Worm (Caenorhabditis elegans): ENCODE results near the gene C27F2.9.
"Not testable (repeated sequence)": the region's sequence is repeated elsewhere in the genome, so short reads cannot be mapped to it uniquely, and the experiment has no call there.

C27F2.9 gene

DNA sequence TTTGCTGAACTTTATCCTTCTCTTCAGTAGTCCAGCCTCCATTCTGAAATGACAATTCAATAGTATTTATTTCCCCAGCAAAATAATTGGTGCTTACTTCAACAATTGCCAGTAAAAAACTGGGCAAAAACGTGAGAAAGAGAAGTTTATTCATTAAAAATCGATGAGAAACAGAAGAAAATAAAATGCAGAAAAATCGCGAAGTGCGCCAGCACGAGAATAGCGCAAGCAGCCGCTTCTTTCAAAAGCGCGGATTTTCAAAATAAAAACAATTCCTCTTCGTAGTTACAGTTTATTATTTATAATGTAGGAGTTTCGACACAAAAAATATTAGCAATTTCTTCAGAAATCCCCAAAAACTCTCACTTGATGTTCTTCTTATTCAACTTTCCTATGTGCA lies at the start of gene C27F2.9:
C27F2.9 (minus strand) TSS at position 159 of the 400 bp plus-strand sequence.
- no peak for TF ChIP-seq unc-62 (GFP tag; optimal IDR thresholded peaks at IDR 0.05)

ce11 chrIII:5012460-5012859 lies 49.6 kb upstream of the C27F2.9 start:
- TF ChIP-seq unc-62 (GFP tag; optimal IDR thresholded peaks at IDR 0.05), result no peak

ce11 chrIII:5010723-5011122 lies 47.9 kb upstream of the C27F2.9 start:
- no peak for TF ChIP-seq unc-62 (GFP tag; optimal IDR thresholded peaks at IDR 0.05)

- TF ChIP-seq unc-62 (GFP tag; optimal IDR thresholded peaks at IDR 0.05), result no peak
Measured at ce11 chrIII:5008730-5009129, 45.9 kb upstream of the C27F2.9 start, which contains the start of gene R144.11. TSS of gene R144.11 (minus strand) at chrIII:5008830.

- no peak for TF ChIP-seq unc-62 (GFP tag; optimal IDR thresholded peaks at IDR 0.05)
Measured at ce11 chrIII:5006881-5007280, 44.0 kb upstream of the C27F2.9 start, which contains the start of gene R144.12. TSS of gene R144.12 (minus strand) at chrIII:5006981.

DNA sequence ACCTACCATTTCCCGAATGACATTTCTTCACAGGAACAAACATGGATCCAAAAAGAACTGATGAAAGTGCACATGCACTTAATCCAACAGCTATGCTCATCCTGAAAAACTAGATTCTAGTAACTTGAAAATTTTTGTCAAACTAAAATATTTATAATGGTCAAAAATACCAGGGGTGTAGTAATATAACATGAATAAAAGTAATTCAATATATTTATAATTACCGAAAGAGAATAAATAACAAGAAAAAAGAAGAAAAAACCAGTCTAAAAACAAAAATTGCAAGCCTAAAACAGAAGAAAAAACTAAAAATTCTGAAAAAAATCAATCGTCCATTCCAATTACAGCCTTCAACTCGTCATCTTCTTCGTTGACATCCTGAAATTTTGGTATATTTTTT lies 41.8 kb upstream of the C27F2.9 start, which contains the start of gene R144.6:
R144.6 (minus strand) TSS at position 101 of the 400 bp plus-strand sequence.
- TF ChIP-seq unc-62 (GFP tag; optimal IDR thresholded peaks at IDR 0.05), result no peak

DNA sequence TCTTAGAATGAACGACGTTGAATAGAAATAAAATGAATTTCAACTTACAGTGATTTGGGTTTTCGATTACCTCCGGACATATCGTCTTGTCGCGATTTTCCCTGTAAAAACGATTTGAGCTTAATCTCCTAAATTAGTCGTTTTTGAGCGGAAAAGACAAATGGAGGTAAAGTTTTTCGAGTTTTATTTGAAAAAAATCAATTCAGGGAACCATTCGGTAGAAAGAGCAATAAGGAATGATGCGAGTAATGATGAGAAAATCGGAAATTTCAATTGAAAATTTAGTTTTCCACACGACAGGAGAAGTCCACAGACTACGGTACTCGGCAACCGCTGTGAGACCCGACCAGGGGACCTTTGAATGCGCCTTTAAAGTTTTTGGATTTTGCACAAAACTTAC lies 39.4 kb upstream of the C27F2.9 start, which contains the start of gene R144.10:
R144.10 (minus strand) TSS at position 101 of the 400 bp plus-strand sequence.
- TF ChIP-seq unc-62 (GFP tag; optimal IDR thresholded peaks at IDR 0.05), result no peak

DNA sequence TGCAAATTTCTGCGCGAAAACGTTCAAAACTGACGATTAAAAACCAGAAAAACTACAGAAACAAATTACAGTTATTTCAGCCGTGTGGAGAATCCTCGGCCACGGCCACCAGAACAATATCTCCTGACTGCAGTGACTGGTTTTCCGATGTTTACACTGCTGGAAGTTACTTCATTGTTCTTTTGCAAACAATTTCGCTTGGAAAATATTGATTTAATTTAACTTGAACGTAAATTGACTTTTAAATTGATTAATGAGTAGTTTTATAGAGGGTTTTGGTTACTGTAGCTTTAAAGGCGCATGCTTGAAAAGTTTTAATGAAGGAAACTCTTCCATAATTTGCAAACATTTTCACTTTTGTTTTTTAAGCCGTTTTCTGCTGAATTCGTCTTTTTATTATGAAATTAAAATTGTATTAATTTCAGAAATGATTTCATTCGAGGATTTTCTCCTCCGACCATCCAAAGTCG lies 36.1 kb upstream of the C27F2.9 start, which contains the start of gene smcr-8:
smcr-8 (plus strand) TSS at position 420 of the 470 bp plus-strand sequence.
- no peak for TF ChIP-seq unc-62 (GFP tag; optimal IDR thresholded peaks at IDR 0.05)

DNA sequence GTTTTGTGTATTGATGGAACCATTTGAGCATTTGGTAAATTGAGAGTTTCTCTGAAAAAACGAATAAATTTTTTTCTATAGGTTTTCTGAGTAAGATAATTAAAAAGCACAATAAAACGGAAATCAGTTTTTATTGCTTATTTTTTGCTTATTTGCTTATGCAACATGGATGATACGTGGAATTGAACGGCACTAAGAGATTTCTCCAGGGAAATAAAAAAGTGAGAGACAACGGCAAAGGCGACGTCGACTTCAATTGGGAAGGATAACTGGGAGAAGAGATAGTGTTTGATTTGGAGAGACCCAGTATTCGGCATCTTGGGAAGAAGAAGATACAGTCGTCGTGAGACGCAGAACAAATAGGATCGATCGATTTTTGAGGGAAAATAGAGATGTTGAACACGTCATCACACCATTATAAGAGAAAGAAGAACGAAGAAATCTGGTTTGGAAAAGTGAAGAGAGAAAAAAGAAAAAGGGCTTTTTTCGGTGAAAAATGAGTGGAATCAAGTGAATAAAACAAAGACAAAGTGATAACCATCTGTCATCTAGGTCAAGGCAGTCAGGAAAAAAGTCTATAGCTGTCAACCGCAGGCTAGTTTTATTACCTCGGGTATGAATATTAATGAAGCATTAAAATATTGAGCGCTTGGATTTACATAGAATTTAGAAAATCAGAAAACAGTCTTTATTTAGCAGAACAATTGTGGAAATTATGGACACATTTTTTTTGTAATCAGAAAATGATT lies 35.4 kb upstream of the C27F2.9 start, which contains the start of gene tmem-131:
tmem-131 (minus strand) TSS at position 51 of the 749 bp plus-strand sequence.
- TF ChIP-seq unc-62 (GFP tag; optimal IDR thresholded peaks at IDR 0.05), result no peak

DNA sequence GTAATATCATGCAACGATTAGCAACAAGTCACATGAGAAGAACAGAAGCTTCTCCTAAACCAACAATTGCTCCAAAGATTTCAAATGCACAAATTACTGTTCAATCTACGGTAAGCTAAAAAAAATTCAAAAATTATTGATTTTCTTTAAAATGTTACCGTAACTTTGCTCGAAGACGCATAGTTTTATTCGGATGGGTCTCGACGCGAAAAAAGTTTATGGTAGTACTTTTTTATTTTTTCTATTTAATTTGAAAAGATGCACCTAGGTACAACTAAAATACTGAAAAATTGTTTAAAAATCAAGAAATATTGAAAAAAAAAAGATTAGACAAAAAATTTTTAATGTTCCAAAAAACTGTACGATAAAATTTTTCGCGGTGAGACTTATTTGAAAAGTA lies 24.8 kb upstream of the C27F2.9 start:
- TF ChIP-seq unc-62 (GFP tag; optimal IDR thresholded peaks at IDR 0.05), result no peak

DNA sequence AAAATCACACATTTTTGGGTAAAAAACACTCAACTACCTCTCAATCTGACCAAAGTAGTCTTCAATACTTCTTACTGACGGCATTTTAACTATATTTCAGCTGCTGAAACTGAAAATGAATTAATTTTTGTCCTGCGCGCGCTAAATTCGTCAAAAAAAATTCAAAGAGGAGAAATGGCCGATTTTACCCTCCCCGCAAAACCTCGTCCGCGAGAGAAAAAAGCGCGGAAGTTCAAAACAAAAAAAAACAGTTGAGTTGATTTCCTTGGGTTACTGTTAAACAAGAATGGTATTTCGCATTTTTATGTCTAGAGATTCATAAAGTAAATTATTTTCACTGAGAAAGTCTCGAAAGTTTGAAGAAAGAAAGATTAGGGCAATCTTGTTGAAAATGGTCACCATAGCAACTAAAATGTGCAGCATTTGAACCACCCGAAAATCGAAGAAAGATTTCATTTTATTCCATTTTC lies 24.0 kb upstream of the C27F2.9 start, which contains the start of the genes C27F2.10 and wdr-60:
C27F2.10 (minus strand) TSS at position 109 of the 470 bp plus-strand sequence.
wdr-60 (plus strand) TSS at position 420 of the 470 bp plus-strand sequence.
- TF ChIP-seq unc-62 (GFP tag; optimal IDR thresholded peaks at IDR 0.05), result no peak

DNA sequence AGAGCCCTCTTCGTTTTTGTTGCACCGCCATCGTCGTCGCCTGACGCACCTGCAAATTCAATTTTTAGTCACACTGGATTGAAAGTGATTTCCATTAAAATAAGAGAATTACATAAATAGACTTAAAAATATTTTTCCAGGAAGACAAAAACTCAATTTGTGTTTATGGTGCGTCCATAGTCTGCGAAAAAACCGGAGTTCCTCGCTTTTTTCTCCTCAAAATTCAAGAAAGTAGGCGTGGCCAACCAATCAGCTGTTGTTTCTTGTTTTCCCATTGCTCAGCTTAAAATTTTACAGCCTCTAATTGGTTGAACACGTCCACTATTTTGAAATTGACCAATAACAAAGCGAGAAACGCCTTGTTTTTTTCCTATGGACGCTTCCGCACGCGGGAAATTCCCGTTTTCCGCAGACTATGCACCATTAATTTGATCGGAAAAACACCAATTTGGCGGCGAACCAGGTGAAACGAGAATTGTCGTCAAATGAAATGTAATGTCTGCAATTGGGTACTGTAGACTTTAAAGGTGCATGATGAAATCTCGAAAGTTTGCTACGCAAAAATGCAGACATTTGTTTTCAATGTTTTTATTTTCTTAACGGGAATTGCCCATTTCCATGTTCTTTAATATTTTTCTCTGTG lies 21.7 kb upstream of the C27F2.9 start, which contains the start of gene C27F2.7:
C27F2.7 (minus strand) TSS at position 51 of the 643 bp plus-strand sequence.
- TF ChIP-seq unc-62 (GFP tag; optimal IDR thresholded peaks at IDR 0.05), result no peak

DNA sequence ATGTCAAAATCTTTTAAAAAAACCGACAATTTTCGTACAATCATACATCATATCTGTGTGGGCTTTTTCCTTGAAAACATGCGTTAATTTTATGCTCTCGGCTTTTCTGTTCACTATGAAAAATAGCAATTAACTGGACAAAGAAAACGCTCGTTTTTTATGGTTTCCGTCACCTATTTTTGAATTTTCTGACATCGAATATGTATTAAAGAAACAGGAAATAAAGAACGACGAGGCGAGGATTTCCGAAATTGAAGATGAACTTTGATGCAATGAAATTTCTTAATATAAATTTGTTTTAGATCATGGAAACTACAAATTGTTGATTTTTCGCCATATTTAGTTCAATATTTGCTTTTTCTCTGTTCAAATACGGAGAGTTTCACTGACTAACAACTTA lies 21.1 kb upstream of the C27F2.9 start:
- no peak for TF ChIP-seq unc-62 (GFP tag; optimal IDR thresholded peaks at IDR 0.05)

ce11 chrIII:4980367-4980766 lies 17.5 kb upstream of the C27F2.9 start, which contains the start of gene C27F2.6:
TSS of gene C27F2.6 (minus strand) at chrIII:4980467.
- not testable (repeated sequence) for TF ChIP-seq unc-62 (GFP tag; optimal IDR thresholded peaks at IDR 0.05)

DNA sequence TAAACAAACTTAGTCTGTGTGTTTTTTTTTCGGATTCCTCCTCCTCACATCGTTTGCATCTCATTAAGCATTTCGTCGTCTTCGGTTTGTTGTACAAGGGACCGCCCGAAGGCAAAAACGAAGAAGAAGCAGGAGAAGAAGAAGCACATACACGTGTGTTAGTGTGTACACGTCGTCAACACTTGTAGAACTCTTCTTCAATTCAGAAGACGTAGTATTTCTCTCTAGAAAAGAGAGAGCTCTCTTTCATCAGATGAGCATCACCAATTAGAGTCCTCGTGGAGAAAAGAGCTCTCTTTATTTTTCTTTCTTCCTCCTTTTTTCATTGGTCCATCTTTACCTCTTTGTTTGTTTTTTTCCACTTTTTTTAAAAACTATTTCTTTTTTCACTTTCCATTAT lies 5.3 kb upstream of the C27F2.9 start:
- TF ChIP-seq unc-62 (GFP tag; optimal IDR thresholded peaks at IDR 0.05), result no peak

DNA sequence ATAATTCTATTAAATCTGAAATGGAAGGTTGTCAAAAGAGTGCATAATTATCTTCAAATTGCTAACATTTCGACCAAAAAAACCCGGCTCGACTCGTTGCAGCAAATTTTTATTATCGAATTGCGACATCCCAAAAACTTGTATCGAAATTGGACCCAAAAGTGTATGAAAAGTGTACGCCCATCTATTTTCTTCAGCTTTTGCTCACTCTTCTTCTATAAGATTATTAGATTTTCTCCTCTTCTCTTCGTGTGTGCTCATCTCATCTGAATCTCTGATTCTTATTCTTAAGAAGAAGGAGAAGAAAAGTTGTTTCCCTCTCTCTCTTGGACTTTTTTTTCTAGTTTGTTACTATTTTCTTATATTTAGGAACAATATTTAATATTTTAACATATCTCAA lies 4.4 kb upstream of the C27F2.9 start:
- no peak for TF ChIP-seq unc-62 (GFP tag; optimal IDR thresholded peaks at IDR 0.05)
